Fruit fly (Drosophila melanogaster): ENCODE measurements around the gene sloth1.

sloth1 gene

dm6 chrX:6982054-6982453 lies 29.1 kb upstream of the sloth1 start (continued):
- TF ChIP-seq Gug (GFP tag; IDR thresholded peaks at IDR 0.05), result no peak
- TF ChIP-seq CG32006 (GFP tag; optimal IDR thresholded peaks at IDR 0.05), result peak; percentile 37
- TF ChIP-seq cyc (GFP tag; optimal IDR thresholded peaks at IDR 0.05), result peak; percentile 23
- TF ChIP-seq CG31627 (GFP tag; optimal IDR thresholded peaks at IDR 0.05), result peak; percentile 48
- TF ChIP-seq CG34406 (GFP tag; optimal IDR thresholded peaks at IDR 0.05), result peak; percentile 38
- peak; percentile 77 for TF ChIP-seq svp (GFP tag)
- no peak for TF ChIP-seq dac (GFP tag; optimal IDR thresholded peaks at IDR 0.05)
- TF ChIP-seq Hr39 (GFP tag; optimal IDR thresholded peaks at IDR 0.05), result peak; percentile 49
- peak; percentile 53 for TF ChIP-seq Sox14 (GFP tag; optimal IDR thresholded peaks at IDR 0.05)
- TF ChIP-seq Sox15 (GFP tag; optimal IDR thresholded peaks at IDR 0.05), result peak; percentile 3
- no peak for TF ChIP-seq Eip93F (GFP tag; optimal IDR thresholded peaks at IDR 0.05)
- TF ChIP-seq fd59A (GFP tag; optimal IDR thresholded peaks at IDR 0.05), result peak; percentile 11
- no peak for TF ChIP-seq Hr4 (GFP tag; optimal IDR thresholded peaks at IDR 0.05)
- TF ChIP-seq CG3032 (tag; optimal IDR thresholded peaks at IDR 0.05), result peak; percentile 22
- TF ChIP-seq achi (GFP tag; optimal IDR thresholded peaks at IDR 0.05), result peak; percentile 49

- TF ChIP-seq cyc (GFP tag; optimal IDR thresholded peaks at IDR 0.05) (no peak), achi (GFP tag; optimal IDR thresholded peaks at IDR 0.05) (no peak), svp (GFP tag) (peak; percentile 65)
Observed at dm6 chrX:6982705-6983384, 28.3 kb upstream of the sloth1 start.

dm6 chrX:6983500-6984320 lies 27.4 kb upstream of the sloth1 start:
- TF ChIP-seq Hr38 (GFP tag; optimal IDR thresholded peaks at IDR 0.05) (no peak), CG6854 (GFP tag; optimal IDR thresholded peaks at IDR 0.05) (peak; percentile 30), achi (GFP tag; optimal IDR thresholded peaks at IDR 0.05) (peak; percentile 50), CG3919 (GFP tag; optimal IDR thresholded peaks at IDR 0.05) (peak; percentile 62), CG8319 (GFP tag; optimal IDR thresholded peaks at IDR 0.05) (no peak), Blimp-1 (GFP tag; optimal IDR thresholded peaks at IDR 0.05) (peak; percentile 16), CG11762 (GFP tag; optimal IDR thresholded peaks at IDR 0.05; ENCODE audit: insufficient read depth) (no peak), svp (GFP tag) (peak; percentile 80), ss (GFP tag; optimal IDR thresholded peaks at IDR 0.05) (peak; percentile 87 to 88), eg (GFP tag; IDR thresholded peaks at IDR 0.05) (0 out of 3 replicates have a peak, but pooled peaks have one; percentile 21), CG11294 (GFP tag; IDR thresholded peaks at IDR 0.05) (no peak), CG9139 (GFP tag; optimal IDR thresholded peaks at IDR 0.05) (peak; percentile 14), CG6792 (GFP tag; optimal IDR thresholded peaks at IDR 0.05) (peak; percentile 52), CG6276 (GFP tag; optimal IDR thresholded peaks at IDR 0.05) (no peak), acj6 (GFP tag; optimal IDR thresholded peaks at IDR 0.05) (peak; percentile 61), CG8119 (GFP tag; IDR thresholded peaks at IDR 0.05) (peak; percentile 74), Sox15 (GFP tag; optimal IDR thresholded peaks at IDR 0.05) (no peak), Met (GFP tag; optimal IDR thresholded peaks at IDR 0.05) (peak; percentile 36), Hr4 (GFP tag; optimal IDR thresholded peaks at IDR 0.05) (no peak), Sox14 (GFP tag; optimal IDR thresholded peaks at IDR 0.05) (no peak), Eip93F (GFP tag; optimal IDR thresholded peaks at IDR 0.05) (no peak), CG3032 (tag; optimal IDR thresholded peaks at IDR 0.05) (peak; percentile 68), fd85E (GFP tag; optimal IDR thresholded peaks at IDR 0.05) (no peak), pdm3 (GFP tag; optimal IDR thresholded peaks at IDR 0.05) (peak; percentile 14), Lpt (GFP tag; optimal IDR thresholded peaks at IDR 0.05) (peak; percentile 27), Eip75B (GFP tag; optimal IDR thresholded peaks at IDR 0.05) (peak; percentile 29), CG6808 (GFP tag; optimal IDR thresholded peaks at IDR 0.05) (peak; percentile 63), Gug (GFP tag; IDR thresholded peaks at IDR 0.05) (0 out of 2 replicates have a peak, but pooled peaks have one; percentile 27), salr (GFP tag; optimal IDR thresholded peaks at IDR 0.05) (peak; percentile 29 to 46), fkh (GFP tag; optimal IDR thresholded peaks at IDR 0.05) (no peak), lz (GFP tag; optimal IDR thresholded peaks at IDR 0.05) (peak; percentile 28), CG7368 (GFP tag; optimal IDR thresholded peaks at IDR 0.05) (peak; percentile 28), OdsH (GFP tag; optimal IDR thresholded peaks at IDR 0.05) (peak; percentile 51), CG6163 (GFP tag; IDR thresholded peaks at IDR 0.05) (peak; percentile 79), CG4318 (GFP tag; optimal IDR thresholded peaks at IDR 0.05) (no peak), Ets21C (GFP tag; optimal IDR thresholded peaks at IDR 0.05) (no peak), CG34406 (GFP tag; optimal IDR thresholded peaks at IDR 0.05) (peak; percentile 51), cyc (GFP tag; optimal IDR thresholded peaks at IDR 0.05) (peak; percentile 5)
